Worm (Caenorhabditis elegans) whole organism, L4/young adult: ENCODE measurements around the gene gskl-1.

Source experiments
- W03F9.2 ChIP-seq: fragments of 150-350 bp; optimal IDR thresholded peaks from 2 replicates; lab custom pipeline; 2014; ENCODE audit warnings: missing biosample characterization, missing genetic modification characterization
- dao-5 ChIP-seq: sonication (generic microtip); optimal IDR thresholded peaks from 2 replicates; lab custom pipeline; 2016; ENCODE audit warnings: missing genotype, missing genetic modification characterization, moderate library complexity, missing compliant biosample characterization
- him-1 ChIP-seq: sonication (generic microtip); optimal IDR thresholded peaks from 2 replicates; lab custom pipeline; 2016; ENCODE audit warnings: missing genotype, missing genetic modification reagents, missing genetic modification characterization, missing compliant biosample characterization

gskl-1 gene

ce11 chrII:10955114-10955513, 7.8 kb downstream of the gskl-1 start:
- no peak for TF ChIP-seq W03F9.2 (tag; lab: Kevin White, UChicago)
- no peak for TF ChIP-seq dao-5 (tag; lab: Kevin White, UChicago)
- no peak for TF ChIP-seq him-1

DNA sequence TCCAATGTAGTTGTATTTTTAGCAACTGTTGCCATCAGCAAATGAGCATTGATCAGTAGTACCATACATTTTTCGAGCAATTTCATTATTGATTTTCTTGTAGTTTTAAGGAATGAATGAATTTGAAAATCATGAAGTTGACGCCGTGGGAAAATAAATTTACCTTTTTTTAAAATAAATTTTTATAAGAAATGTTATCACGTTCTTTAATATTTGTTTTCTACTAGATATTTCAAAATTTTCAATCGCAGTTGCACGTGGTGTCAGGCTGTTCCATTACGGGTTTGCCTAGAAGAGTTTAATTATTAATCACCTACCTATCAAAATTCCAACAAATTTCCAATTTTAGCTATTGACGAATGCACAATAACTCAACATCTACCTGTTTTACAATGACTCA, 9.4 kb downstream of the gskl-1 start, which contains the start of gene R03D7.8:
Gene R03D7.8 (minus strand): TSS at position 101 of the 400 bp plus-strand sequence.
- TF ChIP-seq W03F9.2 (tag; lab: Kevin White, UChicago) = no peak
- no peak for TF ChIP-seq him-1
- no peak for TF ChIP-seq dao-5 (tag; lab: Kevin White, UChicago)

ce11 chrII:10959138-10959537, 11.8 kb downstream of the gskl-1 start:
- no peak for TF ChIP-seq W03F9.2 (tag; lab: Kevin White, UChicago)
- TF ChIP-seq dao-5 (tag; lab: Kevin White, UChicago) = no peak

DNA sequence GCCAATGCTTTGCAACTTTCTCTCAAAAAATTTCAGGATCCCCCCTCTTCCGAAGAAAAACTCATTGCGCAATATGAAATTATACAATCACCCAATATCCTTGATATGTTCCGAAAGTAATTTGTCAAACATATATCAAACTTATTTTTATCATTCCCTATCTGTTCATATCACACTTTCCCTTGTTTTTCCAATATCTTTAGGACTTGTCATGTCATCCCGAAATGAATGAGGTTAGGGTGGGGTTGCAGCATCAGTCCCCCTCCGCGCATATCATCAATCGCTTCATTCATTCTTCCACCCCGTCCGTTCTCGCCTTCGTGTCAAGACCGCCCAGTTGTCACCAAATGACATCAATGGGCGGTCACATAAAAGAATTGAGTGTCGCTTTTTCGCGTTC, 12.3 kb downstream of the gskl-1 start:
- TF ChIP-seq W03F9.2 (tag; lab: Kevin White, UChicago) (no peak), him-1 (no peak)

- TF ChIP-seq dao-5 (tag; lab: Kevin White, UChicago) = no peak
- TF ChIP-seq W03F9.2 (tag; lab: Kevin White, UChicago) = no peak
- no peak for TF ChIP-seq him-1
These were observed 17.4 kb downstream of the gskl-1 start for ce11 chrII:10964748-10965147.

DNA sequence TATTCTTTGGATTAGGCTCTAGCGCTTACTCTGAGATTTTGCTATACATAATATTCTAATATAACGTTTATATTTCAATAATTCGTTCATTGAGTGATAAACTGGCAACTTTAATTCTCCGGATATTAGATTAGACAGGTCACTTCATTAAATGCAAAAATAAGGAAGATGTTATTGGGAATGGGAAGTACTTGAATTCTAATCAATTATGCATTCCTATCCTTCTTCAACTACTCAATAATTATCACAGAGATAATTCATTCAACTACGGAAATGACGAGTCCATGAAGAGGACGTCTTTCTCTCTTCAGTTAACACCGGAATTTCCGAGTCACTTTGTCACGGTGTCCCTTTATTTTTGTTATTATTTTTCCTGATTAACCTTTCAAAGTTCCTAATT, 23.3 kb downstream of the gskl-1 start:
- no peak for TF ChIP-seq W03F9.2 (tag; lab: Kevin White, UChicago)

DNA sequence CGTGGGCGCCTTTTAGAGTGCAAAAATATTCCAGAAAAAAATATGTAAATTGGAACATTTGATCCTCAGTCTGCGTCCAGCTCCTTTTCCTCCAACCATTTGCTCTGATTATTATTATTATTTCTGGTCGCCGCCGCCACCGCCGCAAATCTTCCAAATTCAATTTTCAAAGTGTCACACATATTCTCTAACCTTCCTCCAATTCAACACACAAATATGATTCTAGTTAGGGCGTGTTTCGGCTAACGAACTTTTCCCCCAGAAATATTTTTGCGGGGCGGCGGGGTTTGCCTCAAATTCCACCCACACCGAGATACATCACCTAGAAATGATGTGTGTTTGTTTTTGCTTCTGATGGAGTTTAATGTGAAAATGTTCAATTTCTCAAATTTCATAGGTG, 24.3 kb downstream of the gskl-1 start:
- no peak for TF ChIP-seq W03F9.2 (tag; lab: Kevin White, UChicago)
- TF ChIP-seq him-1 = no peak
- TF ChIP-seq dao-5 (tag; lab: Kevin White, UChicago) = no peak

DNA sequence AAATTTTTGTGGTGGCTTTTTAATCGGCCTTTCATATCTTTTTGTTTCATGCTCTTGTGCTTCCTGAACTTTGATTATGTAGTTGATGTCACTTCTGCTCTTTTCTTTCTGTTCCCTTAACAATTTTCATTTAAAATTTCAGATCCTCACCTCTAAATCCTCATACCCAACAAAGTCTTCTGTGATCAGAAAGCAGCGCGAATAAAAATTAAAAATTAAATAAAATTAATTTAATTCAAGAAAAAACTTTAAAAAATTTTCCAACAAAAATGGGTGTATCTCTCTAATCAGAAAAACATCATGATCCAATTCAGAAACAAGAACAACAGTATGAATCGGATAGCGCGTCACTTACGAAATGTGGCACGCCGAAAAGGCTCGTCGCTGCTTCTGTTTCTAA, 27.9 kb downstream of the gskl-1 start, which contains the start of gene ptp-3:
Gene ptp-3 (plus strand): TSS at position 301 of the 400 bp plus-strand sequence.
- TF ChIP-seq W03F9.2 (tag; lab: Kevin White, UChicago) (no peak), dao-5 (tag; lab: Kevin White, UChicago) (no peak), him-1 (no peak)

DNA sequence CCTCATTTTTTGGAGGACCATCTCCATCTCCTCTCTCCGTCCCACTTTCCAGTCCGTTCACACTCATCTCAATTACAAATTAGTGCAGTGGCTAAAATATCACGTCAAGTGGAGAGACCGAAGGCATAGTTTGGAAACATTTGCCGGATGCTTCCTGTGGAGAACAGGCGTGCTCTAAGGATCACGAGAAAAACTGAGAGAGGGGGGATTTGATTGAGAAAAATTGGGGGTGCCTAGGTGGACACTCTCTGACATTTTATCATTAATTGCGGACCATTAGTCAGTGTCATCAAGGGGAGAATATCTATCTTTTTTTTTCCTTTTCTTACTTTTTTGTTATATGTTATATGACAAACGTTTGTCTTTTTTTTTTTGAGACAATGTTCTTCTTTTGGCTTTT, 34.7 kb downstream of the gskl-1 start:
- TF ChIP-seq him-1 (no peak), W03F9.2 (tag; lab: Kevin White, UChicago) (no peak), dao-5 (tag; lab: Kevin White, UChicago) (no peak)

DNA sequence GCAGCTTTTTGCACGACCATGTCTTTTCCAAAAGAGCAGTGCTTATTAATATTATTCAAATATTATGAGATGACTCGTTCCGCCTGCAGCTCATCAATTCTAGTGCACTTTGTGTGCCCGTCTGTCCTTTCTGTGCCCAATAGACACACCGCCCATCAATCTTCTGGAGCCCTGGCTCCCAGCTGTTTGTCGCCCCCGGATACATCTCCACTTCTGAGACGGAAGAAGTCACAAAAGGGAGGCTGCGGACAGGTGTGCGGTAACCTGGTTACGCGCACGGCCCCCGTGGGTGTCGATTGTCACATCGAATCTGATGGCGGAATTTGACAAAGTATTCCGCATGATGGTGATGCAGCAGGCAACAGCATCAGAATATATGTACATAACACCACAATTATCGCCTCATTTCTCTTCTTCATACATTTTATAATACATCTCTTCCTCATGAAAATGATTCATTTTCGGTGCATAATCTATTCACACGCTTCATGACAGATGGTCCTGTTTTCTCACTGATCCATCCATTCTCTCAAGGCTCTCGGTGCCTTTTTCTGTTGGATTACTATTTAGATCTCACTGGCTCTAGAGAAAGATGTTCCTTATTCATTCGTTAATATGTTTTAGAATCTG, 39.2 kb downstream of the gskl-1 start:
- no peak for TF ChIP-seq him-1
- TF ChIP-seq W03F9.2 (tag; lab: Kevin White, UChicago) = no peak
- TF ChIP-seq dao-5 (tag; lab: Kevin White, UChicago) = no peak

ce11 chrII:10988575-10988974, 41.2 kb downstream of the gskl-1 start:
- TF ChIP-seq W03F9.2 (tag; lab: Kevin White, UChicago) (no peak), him-1 (no peak), dao-5 (tag; lab: Kevin White, UChicago) (no peak)

DNA sequence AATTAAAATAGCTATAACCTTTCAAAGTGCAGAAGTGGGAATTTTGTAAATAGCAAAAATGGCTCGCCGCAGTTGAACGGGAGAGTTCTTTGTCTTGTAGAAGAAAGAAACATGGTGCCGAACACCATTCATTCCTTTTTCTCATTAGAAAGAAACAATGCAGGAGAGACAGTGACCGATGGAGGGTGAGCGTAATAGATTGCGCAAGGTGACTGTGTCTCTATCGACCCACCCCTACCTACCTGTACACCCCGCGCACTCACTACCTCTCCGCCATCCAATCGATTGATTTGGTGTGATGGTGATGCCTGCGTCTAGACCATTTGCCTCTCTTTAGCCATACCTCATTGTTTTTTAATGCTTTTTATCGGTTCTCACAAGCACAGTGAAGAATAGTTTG, 41.8 kb downstream of the gskl-1 start:
- TF ChIP-seq dao-5 (tag; lab: Kevin White, UChicago) = no peak
- no peak for TF ChIP-seq him-1
- no peak for TF ChIP-seq W03F9.2 (tag; lab: Kevin White, UChicago)

ce11 chrII:10990592-10990991, 43.2 kb downstream of the gskl-1 start:
- no peak for TF ChIP-seq W03F9.2 (tag; lab: Kevin White, UChicago)
- no peak for TF ChIP-seq dao-5 (tag; lab: Kevin White, UChicago)
- no peak for TF ChIP-seq him-1

DNA sequence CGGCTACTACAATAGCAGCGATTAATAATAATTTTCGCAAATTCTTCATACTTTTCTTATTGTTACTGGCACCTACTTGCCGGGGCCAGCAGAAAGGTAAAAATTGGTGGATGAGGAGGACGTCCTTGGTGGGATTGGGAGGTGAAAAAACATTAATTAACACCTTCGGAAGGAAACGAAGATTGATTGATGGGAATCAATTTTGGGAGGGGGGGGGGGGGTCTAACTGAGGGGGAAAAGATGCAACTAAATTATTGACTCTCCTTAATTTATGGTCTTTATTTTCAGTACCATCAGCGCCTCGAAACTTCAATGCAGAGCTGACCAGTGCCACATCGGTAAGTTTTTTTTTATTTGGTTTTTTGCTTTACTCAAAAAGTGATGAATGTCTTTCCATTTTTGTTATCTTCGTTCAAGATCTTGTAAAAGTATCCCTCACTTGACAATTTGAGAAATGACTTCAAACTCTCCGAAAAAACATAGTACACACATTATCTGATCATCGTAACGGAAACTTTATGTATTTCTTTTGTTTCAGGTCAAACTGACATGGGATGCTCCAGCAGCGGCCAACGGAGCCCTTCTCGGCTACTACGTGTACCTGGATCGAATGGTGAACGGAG, 46.4 kb downstream of the gskl-1 start:
- TF ChIP-seq dao-5 (tag; lab: Kevin White, UChicago) = no peak
- no peak for TF ChIP-seq W03F9.2 (tag; lab: Kevin White, UChicago)
- TF ChIP-seq him-1 = no peak

DNA sequence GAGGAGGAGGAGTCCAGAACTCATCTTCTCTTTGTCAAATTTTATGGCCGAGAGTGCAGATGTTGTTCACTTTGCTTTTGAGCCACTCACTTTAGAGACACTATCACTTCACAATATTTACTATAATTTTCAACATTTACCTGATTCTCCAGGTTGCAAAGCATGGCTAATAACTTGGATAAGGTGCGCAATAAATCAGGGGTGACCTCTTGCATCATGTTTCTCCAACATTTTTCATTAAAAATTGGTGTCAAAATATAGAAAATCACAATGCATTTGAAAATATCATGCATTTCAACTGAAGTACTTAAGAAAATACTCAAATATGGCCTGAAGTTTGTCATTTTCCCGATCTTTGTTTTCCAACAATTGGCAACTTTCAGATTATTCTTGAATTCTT, 48.2 kb downstream of the gskl-1 start:
- TF ChIP-seq W03F9.2 (tag; lab: Kevin White, UChicago) = no peak
- no peak for TF ChIP-seq dao-5 (tag; lab: Kevin White, UChicago)
- TF ChIP-seq him-1 = no peak
